Worm (Caenorhabditis elegans): ENCODE measurements around the gene F31A3.5.
A peak's percentile ranks its signal among the peaks of the same experiment; 100 is the strongest.
"Not testable (repeated sequence)": the region's sequence is repeated elsewhere in the genome, so short reads cannot be mapped to it uniquely, and the experiment has no call there.

F31A3.5 gene

DNA sequence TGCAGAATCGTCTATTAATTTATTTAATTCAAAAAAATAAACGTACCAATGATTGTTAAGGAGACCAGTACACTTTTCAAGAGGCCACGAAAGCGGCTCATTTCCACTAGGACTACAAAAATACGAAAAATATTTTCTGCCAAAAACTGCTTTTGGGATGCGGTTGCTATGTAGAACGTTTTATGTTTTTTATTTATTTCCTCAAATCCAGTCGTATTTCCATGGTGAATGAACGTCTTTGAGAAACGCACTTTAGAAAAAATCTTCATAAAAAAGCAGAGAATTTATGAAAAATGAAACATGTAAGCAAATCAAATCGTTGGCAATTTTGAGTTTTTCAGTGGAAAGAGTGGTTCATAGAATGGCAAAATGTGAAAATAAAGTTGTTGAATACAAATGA, 4.0 kb upstream of the F31A3.5 start, which contains the start of gene F39B3.7:
F39B3.7 (minus strand) TSS at position 101 of the 400 bp plus-strand sequence.
- TF ChIP-seq ztf-29 (GFP tag; IDR thresholded peaks at IDR 0.05), result no peak
- no peak for TF ChIP-seq tab-1 (GFP tag; IDR thresholded peaks at IDR 0.05)
- TF ChIP-seq med-1 (GFP tag; optimal IDR thresholded peaks at IDR 0.05; ENCODE audit: insufficient read depth), result no peak
- TF ChIP-seq ztf-23 (GFP tag; IDR thresholded peaks at IDR 0.05), result no peak
- TF ChIP-seq T22C8.4 (GFP tag; IDR thresholded peaks at IDR 0.05), result no peak
- no peak for TF ChIP-seq ref-1 (GFP tag; conservative IDR thresholded peaks at IDR 0.05)
- TF ChIP-seq flt-1 (GFP tag; IDR thresholded peaks at IDR 0.05), result no peak
- TF ChIP-seq klf-2 (GFP tag; conservative IDR thresholded peaks at IDR 0.05), result no peak
- no peak for TF ChIP-seq cog-1 (tag; optimal IDR thresholded peaks at IDR 0.05)

DNA sequence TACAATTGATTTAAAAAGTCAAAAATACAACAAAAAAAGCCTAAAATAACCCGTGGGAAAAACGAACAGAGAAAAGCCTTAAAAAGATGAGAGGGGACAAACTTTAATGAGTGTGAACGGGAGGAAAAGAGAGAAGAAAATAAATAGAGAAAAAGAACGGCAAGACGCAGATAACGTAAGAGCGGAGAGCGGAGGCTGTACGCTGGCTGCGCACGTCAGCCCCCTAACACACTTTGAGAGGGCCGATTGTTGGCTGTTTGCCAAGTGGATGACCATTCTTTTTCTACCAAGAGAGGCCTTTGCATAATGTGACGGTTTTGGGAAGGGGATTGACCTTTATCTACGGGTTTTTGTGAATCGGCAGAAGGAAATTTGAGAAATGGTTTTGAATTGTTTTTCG, 1.2 kb downstream of the F31A3.5 start:
- TF ChIP-seq flt-1 (GFP tag; IDR thresholded peaks at IDR 0.05), result no peak
- no peak for TF ChIP-seq med-1 (GFP tag; optimal IDR thresholded peaks at IDR 0.05; ENCODE audit: insufficient read depth)
- no peak for TF ChIP-seq ref-1 (GFP tag; conservative IDR thresholded peaks at IDR 0.05)
- no peak for TF ChIP-seq ztf-23 (GFP tag; IDR thresholded peaks at IDR 0.05)
- no peak for TF ChIP-seq T22C8.4 (GFP tag; IDR thresholded peaks at IDR 0.05)
- TF ChIP-seq ztf-29 (GFP tag; IDR thresholded peaks at IDR 0.05), result no peak
- TF ChIP-seq cog-1 (tag; optimal IDR thresholded peaks at IDR 0.05), result no peak
- TF ChIP-seq tab-1 (GFP tag; IDR thresholded peaks at IDR 0.05), result 0 out of 2 replicates have a peak, but pooled peaks have one; percentile 11

- no peak for TF ChIP-seq ztf-23 (GFP tag; IDR thresholded peaks at IDR 0.05)
- no peak for TF ChIP-seq med-1 (GFP tag; optimal IDR thresholded peaks at IDR 0.05; ENCODE audit: insufficient read depth)
- no peak for TF ChIP-seq klf-2 (GFP tag; conservative IDR thresholded peaks at IDR 0.05)
- TF ChIP-seq cog-1 (tag; optimal IDR thresholded peaks at IDR 0.05), result no peak
- no peak for TF ChIP-seq T22C8.4 (GFP tag; IDR thresholded peaks at IDR 0.05)
These were observed 9.6 kb downstream of the F31A3.5 start for ce11 chrX:17553772-17554171.

DNA sequence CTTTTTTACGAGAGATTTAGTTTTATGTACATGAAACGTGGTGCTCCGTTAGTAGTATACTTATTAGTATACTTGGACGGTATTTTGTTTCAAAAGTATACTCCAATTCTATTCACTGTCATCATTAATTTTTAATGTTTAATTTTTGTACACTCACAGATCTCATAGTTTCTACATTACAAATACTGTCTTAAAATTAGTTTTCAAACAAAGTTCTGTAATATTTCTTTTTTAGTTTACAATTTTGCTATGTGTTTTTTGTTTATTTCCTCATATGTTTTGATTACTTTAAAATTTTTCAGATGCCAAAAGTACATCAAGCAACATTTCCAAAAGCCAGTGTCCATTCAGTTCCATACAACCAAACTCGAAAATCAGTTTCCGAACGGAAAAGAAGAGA, 12.7 kb downstream of the F31A3.5 start, which contains the start of gene hlh-28:
hlh-28 (plus strand) TSS at position 301 of the 400 bp plus-strand sequence.
- TF ChIP-seq cog-1 (tag; optimal IDR thresholded peaks at IDR 0.05); ref-1 (GFP tag; conservative IDR thresholded peaks at IDR 0.05); tab-1 (GFP tag; IDR thresholded peaks at IDR 0.05): not testable (repeated sequence)

DNA sequence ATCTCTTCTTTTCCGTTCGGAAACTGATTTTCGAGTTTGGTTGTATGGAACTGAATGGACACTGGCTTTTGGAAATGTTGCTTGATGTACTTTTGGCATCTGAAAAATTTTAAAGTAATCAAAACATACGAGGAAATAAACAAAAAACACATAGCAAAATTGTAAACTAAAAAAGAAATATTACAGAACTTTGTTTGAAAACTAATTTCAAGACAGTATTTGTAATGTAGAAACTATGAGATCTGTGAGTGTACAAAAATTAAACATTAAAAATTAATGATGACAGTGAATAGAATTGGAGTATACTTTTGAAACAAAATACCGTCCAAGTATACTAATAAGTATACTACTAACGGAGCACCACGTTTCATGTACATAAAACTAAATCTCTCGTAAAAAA, 14.9 kb downstream of the F31A3.5 start, which contains the start of gene hlh-29:
hlh-29 (minus strand) TSS at position 101 of the 400 bp plus-strand sequence.
- TF ChIP-seq cog-1 (tag; optimal IDR thresholded peaks at IDR 0.05); tab-1 (GFP tag; IDR thresholded peaks at IDR 0.05); ztf-23 (GFP tag; IDR thresholded peaks at IDR 0.05): not testable (repeated sequence)

DNA sequence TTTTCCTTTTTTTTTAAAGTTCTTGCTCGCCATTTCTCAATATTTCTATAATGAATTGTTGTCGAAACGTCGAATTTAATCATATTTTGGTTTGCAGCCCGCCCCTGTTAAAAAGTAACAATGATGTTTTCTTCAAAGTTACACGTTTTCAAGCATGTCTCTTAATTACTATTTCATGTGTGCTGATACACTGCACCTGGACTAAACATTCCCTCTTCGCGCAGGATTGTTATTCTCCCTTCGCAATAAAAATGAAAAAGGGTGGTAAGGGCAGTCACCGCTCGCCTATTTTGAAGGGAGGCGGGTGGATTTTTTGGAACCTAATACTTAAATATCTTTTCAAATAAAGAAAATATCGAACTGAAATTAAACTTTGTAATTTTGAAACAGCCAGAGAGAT, 17.9 kb downstream of the F31A3.5 start:
- TF ChIP-seq ztf-23 (GFP tag; IDR thresholded peaks at IDR 0.05) (peak; percentile 45; the same call in 1 of the 2 replicates), T22C8.4 (GFP tag; IDR thresholded peaks at IDR 0.05) (no peak)

DNA sequence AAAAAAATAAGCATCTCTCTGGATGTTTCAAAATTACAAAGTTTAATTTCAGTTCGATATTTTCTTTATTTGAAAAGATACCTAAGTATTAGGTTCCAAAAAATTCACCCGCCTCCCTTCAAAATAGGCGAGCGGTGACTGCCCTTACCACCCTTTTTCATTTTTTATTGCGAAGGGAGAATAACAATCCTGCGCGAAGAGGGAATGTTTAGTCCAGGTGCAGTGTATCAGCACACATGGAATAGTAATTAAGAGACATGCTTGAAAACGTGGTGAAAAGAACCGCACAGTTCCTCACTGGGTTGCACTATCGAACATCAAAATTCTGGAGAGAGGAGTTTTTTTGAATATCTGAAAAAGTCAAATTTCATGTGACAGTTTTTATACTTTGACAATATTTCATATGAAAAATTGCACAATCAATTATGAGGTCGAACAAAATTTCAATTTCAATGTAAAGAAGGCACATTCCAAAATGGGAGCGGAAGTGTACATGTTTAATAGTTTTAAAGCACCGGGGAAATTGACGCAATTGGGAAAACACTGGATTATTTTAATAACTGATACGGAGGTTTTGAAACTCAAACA, 19.0 kb downstream of the F31A3.5 start:
- 0 out of 2 replicates have a peak, but pooled peaks have one; percentile 35 for TF ChIP-seq klf-2 (GFP tag; conservative IDR thresholded peaks at IDR 0.05)
- TF ChIP-seq flt-1 (GFP tag; IDR thresholded peaks at IDR 0.05), result peak; percentile 67
- TF ChIP-seq tab-1 (GFP tag; IDR thresholded peaks at IDR 0.05), result no peak
- no peak for TF ChIP-seq ref-1 (GFP tag; conservative IDR thresholded peaks at IDR 0.05)
- TF ChIP-seq cog-1 (tag; optimal IDR thresholded peaks at IDR 0.05), result peak; percentile 42
- no peak for TF ChIP-seq med-1 (GFP tag; optimal IDR thresholded peaks at IDR 0.05; ENCODE audit: insufficient read depth)
- TF ChIP-seq T22C8.4 (GFP tag; IDR thresholded peaks at IDR 0.05), result peak; percentile 68
- TF ChIP-seq ztf-29 (GFP tag; IDR thresholded peaks at IDR 0.05), result no peak
- TF ChIP-seq ztf-23 (GFP tag; IDR thresholded peaks at IDR 0.05), result peak; percentile 75; the same call in 1 of the 2 replicates

ce11 chrX:17539968-17540367, 23.4 kb downstream of the F31A3.5 start:
- TF ChIP-seq flt-1 (GFP tag; IDR thresholded peaks at IDR 0.05) (no peak), ref-1 (GFP tag; conservative IDR thresholded peaks at IDR 0.05) (no peak), T22C8.4 (GFP tag; IDR thresholded peaks at IDR 0.05) (no peak), med-1 (GFP tag; optimal IDR thresholded peaks at IDR 0.05; ENCODE audit: insufficient read depth) (no peak), cog-1 (tag; optimal IDR thresholded peaks at IDR 0.05) (no peak), klf-2 (GFP tag; conservative IDR thresholded peaks at IDR 0.05) (no peak), tab-1 (GFP tag; IDR thresholded peaks at IDR 0.05) (no peak), ztf-29 (GFP tag; IDR thresholded peaks at IDR 0.05) (no peak), ztf-23 (GFP tag; IDR thresholded peaks at IDR 0.05) (no peak)

DNA sequence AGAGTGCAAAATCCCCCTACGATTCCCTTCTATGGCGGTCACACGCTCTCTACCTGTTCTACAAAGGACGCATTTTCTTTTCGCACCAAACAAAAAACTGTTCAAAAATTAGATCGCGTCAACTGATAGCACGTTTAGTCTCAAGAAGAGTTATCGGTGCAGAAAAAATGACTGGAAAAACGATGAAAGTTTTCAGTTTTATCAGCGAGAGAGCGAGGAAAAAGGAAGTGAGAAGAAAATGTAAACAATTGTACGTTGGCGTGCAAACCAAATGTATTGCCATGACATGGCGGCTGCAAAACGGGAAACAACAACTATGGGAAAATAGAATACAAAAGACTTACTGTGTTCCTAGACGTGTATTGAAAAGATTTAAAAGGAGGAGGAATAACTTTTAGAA, 25.8 kb downstream of the F31A3.5 start:
- TF ChIP-seq flt-1 (GFP tag; IDR thresholded peaks at IDR 0.05), result no peak

DNA sequence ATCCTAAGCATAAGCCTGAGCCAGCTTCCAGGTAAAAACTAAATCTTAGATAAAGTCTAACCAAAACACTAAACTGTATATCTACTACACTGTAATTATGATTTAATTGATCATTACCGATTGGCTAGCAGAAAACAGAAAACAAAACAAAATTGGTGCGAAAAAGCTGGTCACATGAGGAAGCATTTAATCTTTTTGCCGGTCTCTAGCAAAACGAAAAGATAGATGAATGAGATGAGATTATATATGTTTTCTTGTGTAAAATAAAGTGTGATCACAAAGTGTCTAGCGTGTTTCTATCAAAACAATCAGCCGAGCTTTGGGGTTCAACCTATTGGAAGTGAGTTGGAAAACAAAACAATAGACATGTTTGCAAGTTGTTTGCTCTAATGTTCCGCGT, 28.5 kb downstream of the F31A3.5 start:
- TF ChIP-seq med-1 (GFP tag; optimal IDR thresholded peaks at IDR 0.05; ENCODE audit: insufficient read depth) (no peak), T22C8.4 (GFP tag; IDR thresholded peaks at IDR 0.05) (no peak), ztf-29 (GFP tag; IDR thresholded peaks at IDR 0.05) (no peak), tab-1 (GFP tag; IDR thresholded peaks at IDR 0.05) (no peak), klf-2 (GFP tag; conservative IDR thresholded peaks at IDR 0.05) (no peak), flt-1 (GFP tag; IDR thresholded peaks at IDR 0.05) (no peak), ref-1 (GFP tag; conservative IDR thresholded peaks at IDR 0.05) (no peak), cog-1 (tag; optimal IDR thresholded peaks at IDR 0.05) (no peak), ztf-23 (GFP tag; IDR thresholded peaks at IDR 0.05) (no peak)

DNA sequence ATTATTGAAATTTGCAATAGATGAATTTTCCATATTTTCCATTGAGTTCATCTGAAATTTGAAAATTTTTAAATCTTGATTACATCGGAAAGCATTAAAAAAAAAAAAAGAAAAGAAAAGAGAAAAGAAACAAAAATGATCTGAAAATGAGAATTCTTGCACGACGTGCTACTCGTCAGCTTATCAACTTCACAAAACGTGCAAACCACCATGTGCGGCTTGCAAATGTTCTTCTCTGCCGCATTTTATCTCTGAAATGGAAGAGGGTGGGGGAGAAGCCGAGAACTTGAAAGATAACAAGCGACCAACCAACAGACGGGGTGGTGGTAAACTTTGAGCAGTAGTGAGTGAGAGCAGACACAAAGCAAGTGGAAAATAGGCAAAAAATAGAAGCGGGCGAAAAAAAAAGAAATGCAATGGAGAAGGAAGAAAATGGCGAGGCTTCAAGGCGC, 29.4 kb downstream of the F31A3.5 start, which contains the start of gene F31A3.3:
F31A3.3 (minus strand) TSS at position 51 of the 452 bp plus-strand sequence.
- TF ChIP-seq cog-1 (tag; optimal IDR thresholded peaks at IDR 0.05) (no peak), med-1 (GFP tag; optimal IDR thresholded peaks at IDR 0.05; ENCODE audit: insufficient read depth) (no peak), ztf-29 (GFP tag; IDR thresholded peaks at IDR 0.05) (no peak), T22C8.4 (GFP tag; IDR thresholded peaks at IDR 0.05) (no peak), flt-1 (GFP tag; IDR thresholded peaks at IDR 0.05) (no peak), ref-1 (GFP tag; conservative IDR thresholded peaks at IDR 0.05) (no peak), klf-2 (GFP tag; conservative IDR thresholded peaks at IDR 0.05) (no peak), ztf-23 (GFP tag; IDR thresholded peaks at IDR 0.05) (no peak), tab-1 (GFP tag; IDR thresholded peaks at IDR 0.05) (no peak)

All from whole organism, midembryonic.